Worm (Caenorhabditis elegans) whole organism, late embryonic: ENCODE data around the gene atg-10.

Experiments
- F13H6.1 ChIP-seq: sonication (generic microtip); optimal IDR thresholded peaks from 2 replicates; lab custom pipeline; 2016; ENCODE audit warnings: missing genetic modification characterization, missing compliant biosample characterization
- K09A11.1 ChIP-seq: sonication (generic microtip); optimal IDR thresholded peaks from 2 replicates; lab custom pipeline; 2017; ENCODE audit warnings: antibody characterized with exemption, mild to moderate bottlenecking, missing genetic modification characterization, missing compliant biosample characterization; ENCODE audit not compliant: insufficient read depth
- ama-1 ChIP-seq: fragments of 150-350 bp; optimal IDR thresholded peaks from 2 replicates; lab custom pipeline; 2014
- ceh-19 ChIP-seq: fragments of 200-800 bp; sonication (Bioruptor generic); optimal IDR thresholded peaks from 2 replicates; lab custom pipeline; 2018; ENCODE audit warnings: mild to moderate bottlenecking, missing genetic modification characterization, missing compliant biosample characterization
- ceh-24 ChIP-seq: sonication (generic microtip); optimal IDR thresholded peaks from 2 replicates; lab custom pipeline; 2016; ENCODE audit warnings: mild to moderate bottlenecking, missing genetic modification characterization, missing compliant biosample characterization
- ceh-9 ChIP-seq: sonication (generic microtip); optimal IDR thresholded peaks from 2 replicates; lab custom pipeline; 2016; ENCODE audit warnings: mild to moderate bottlenecking, missing genetic modification characterization, inconsistent platforms, missing compliant biosample characterization
- hlh-6 ChIP-seq: sonication (generic microtip); optimal IDR thresholded peaks from 2 replicates; lab custom pipeline; 2016; ENCODE audit warnings: missing genotype, missing genetic modification characterization, missing compliant biosample characterization
- lin-11 ChIP-seq: fragments of 200-800 bp; sonication (Bioruptor generic); optimal IDR thresholded peaks from 2 replicates; lab custom pipeline; 2018; ENCODE audit warnings: mild to moderate bottlenecking, missing genetic modification characterization, missing compliant biosample characterization
- madf-2 ChIP-seq: sonication (generic microtip); optimal IDR thresholded peaks from 2 replicates; lab custom pipeline; 2017; ENCODE audit warnings: missing genetic modification characterization, missing compliant biosample characterization
- nhr-11 ChIP-seq: fragments of 150-350 bp; optimal IDR thresholded peaks from 2 replicates; lab custom pipeline; 2014; ENCODE audit warnings: missing biosample characterization, missing genetic modification characterization
- pqm-1 ChIP-seq: sonication (generic microtip); optimal IDR thresholded peaks from 2 replicates; lab custom pipeline; 2016; ENCODE audit warnings: missing genetic modification characterization, missing compliant biosample characterization
- sdc-2 ChIP-seq: sonication (generic microtip); optimal IDR thresholded peaks from 2 replicates; lab custom pipeline; 2016; ENCODE audit warnings: missing genotype, missing genetic modification characterization, missing compliant biosample characterization
- unc-42 ChIP-seq: sonication (generic microtip); optimal IDR thresholded peaks from 2 replicates; lab custom pipeline; 2016; ENCODE audit warnings: missing genotype, missing genetic modification characterization, missing compliant biosample characterization

DNA sequence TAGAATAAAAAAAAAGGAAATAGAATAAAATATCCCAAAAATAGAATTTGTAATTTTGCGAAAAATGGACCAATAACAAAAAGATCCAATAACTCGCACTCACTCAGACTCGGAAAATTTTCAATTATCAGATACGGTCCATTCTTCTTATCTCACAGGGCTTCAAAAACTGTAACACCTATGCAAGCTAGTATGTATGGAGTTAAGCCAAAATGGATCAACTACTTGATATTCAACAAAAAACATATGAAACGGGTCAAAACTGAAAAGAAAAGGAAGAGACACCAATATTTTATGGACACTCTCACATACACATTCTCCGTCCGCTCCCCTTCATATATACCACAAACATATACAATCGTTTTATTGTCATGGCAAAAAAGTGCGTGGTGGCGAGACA, 26.7 kb downstream of the atg-10 start, which contains the start of gene C34C6.9:
- TF ChIP-seq ama-1 (lab: Kevin White, UChicago), result no peak
- TF ChIP-seq ceh-24 (tag; lab: Kevin White, UChicago), result no peak
- TF ChIP-seq ceh-9 (tag; lab: Kevin White, UChicago), result no peak
- no peak for TF ChIP-seq F13H6.1 (tag; lab: Kevin White, UChicago)
- TF ChIP-seq nhr-11 (tag; lab: Kevin White, UChicago), result no peak
- TF ChIP-seq ceh-19 (GFP tag; lab: Kevin White, UChicago), result no peak
- TF ChIP-seq lin-11 (tag; lab: Kevin White, UChicago), result no peak
- TF ChIP-seq sdc-2 (tag; lab: Kevin White, UChicago), result no peak
- no peak for TF ChIP-seq unc-42 (tag; lab: Kevin White, UChicago)
- no peak for TF ChIP-seq pqm-1
- no peak for TF ChIP-seq hlh-6 (tag; lab: Kevin White, UChicago)
- TF ChIP-seq K09A11.1, result no peak
- no peak for TF ChIP-seq madf-2 (tag; lab: Kevin White, UChicago)
